Worm (Caenorhabditis elegans): ENCODE results near the gene ampd-1.
A peak's percentile ranks its signal among the peaks of the same experiment; 100 is the strongest.

ampd-1 gene

DNA sequence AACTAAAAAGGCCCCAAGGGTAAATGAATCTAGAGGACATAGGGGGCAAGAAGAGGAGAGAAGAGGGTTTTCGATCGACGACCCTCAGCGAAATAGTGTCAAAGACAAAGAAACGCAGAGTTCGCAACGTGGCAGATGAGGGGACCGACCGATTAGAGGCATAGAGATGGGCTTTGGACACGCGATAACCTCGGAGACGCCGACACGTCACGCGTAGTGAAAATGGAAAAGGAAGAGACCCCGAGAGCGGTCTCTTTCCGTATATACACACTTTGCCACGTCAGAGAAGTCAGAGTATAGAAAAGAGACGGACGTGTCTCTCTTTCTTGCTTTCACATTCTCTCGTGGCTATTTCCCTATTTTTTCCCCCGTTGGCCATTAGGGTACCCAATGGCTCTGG is 21.6 kb upstream of the ampd-1 start (continued):
- TF ChIP-seq F52B5.7 (tag; optimal IDR thresholded peaks at IDR 0.05) (peak; percentile 32), akir-1 (GFP tag; optimal IDR thresholded peaks at IDR 0.05) (no peak), nhr-179 (tag; optimal IDR thresholded peaks at IDR 0.05) (no peak)

- TF ChIP-seq dpff-1 (tag; optimal IDR thresholded peaks at IDR 0.05) (no peak), zfh-2 (GFP tag; conservative IDR thresholded peaks at IDR 0.05) (peak; percentile 70), efl-1 (GFP tag; optimal IDR thresholded peaks at IDR 0.05) (no peak), C06A6.2 (GFP tag; conservative IDR thresholded peaks at IDR 0.05) (peak; percentile 59; the same call in 1 of the 2 replicates), K11D2.4 (GFP tag; IDR thresholded peaks at IDR 0.05) (0 out of 2 replicates have a peak, but pooled peaks have one; percentile 50), T26A5.8 (tag; optimal IDR thresholded peaks at IDR 0.05) (no peak), F37B4.10 (GFP tag; IDR thresholded peaks at IDR 0.05) (no peak), ceh-27 (GFP tag; optimal IDR thresholded peaks at IDR 0.05) (peak; percentile 63), dox-1 (GFP tag; IDR thresholded peaks at IDR 0.05) (peak; percentile 52; the same call in 1 of the 2 replicates), ceh-91 (GFP tag; IDR thresholded peaks at IDR 0.05) (no peak), somi-1 (GFP tag; optimal IDR thresholded peaks at IDR 0.05) (peak; percentile 55), hlh-26 (GFP tag; conservative IDR thresholded peaks at IDR 0.05) (no peak), Y53F4B.3 (GFP tag; IDR thresholded peaks at IDR 0.05) (no peak), D2030.7 (GFP tag; IDR thresholded peaks at IDR 0.05) (no peak), chd-7 (tag; optimal IDR thresholded peaks at IDR 0.05) (peak; percentile 64), sdz-38 (tag; optimal IDR thresholded peaks at IDR 0.05) (no peak), athp-1 (tag; optimal IDR thresholded peaks at IDR 0.05) (no peak), nhr-90 (tag; optimal IDR thresholded peaks at IDR 0.05) (peak; percentile 60), Y53G8AR.9 (GFP tag; conservative IDR thresholded peaks at IDR 0.05) (peak; percentile 57; the same call in 1 of the 2 replicates), sptf-2 (GFP tag; optimal IDR thresholded peaks at IDR 0.05) (no peak), Y56A3A.18 (GFP tag; IDR thresholded peaks at IDR 0.05) (no peak), F55B11.4 (tag; optimal IDR thresholded peaks at IDR 0.05; ENCODE audit: borderline replicate concordance, insufficient read depth) (no peak), F10E7.11 (tag; optimal IDR thresholded peaks at IDR 0.05) (no peak), cebp-2 (GFP tag; IDR thresholded peaks at IDR 0.05) (no peak), B0035.1 (tag; optimal IDR thresholded peaks at IDR 0.05) (no peak), ceh-40 (GFP tag; IDR thresholded peaks at IDR 0.05) (no peak), nhr-179 (tag; optimal IDR thresholded peaks at IDR 0.05) (no peak), ztf-26 (tag; optimal IDR thresholded peaks at IDR 0.05) (peak; percentile 64), rcor-1 (GFP tag; IDR thresholded peaks at IDR 0.05) (peak; percentile 42; the same call in 1 of the 2 replicates), die-1 (tag; optimal IDR thresholded peaks at IDR 0.05) (no peak), nfya-1 (tag; optimal IDR thresholded peaks at IDR 0.05; ENCODE audit: borderline replicate concordance, insufficient read depth) (no peak), Y67H2A.10 (GFP tag; conservative IDR thresholded peaks at IDR 0.05) (no peak), hlh-12 (tag; optimal IDR thresholded peaks at IDR 0.05) (no peak), nhr-120 (GFP tag; IDR thresholded peaks at IDR 0.05) (no peak), unc-130 (GFP tag; optimal IDR thresholded peaks at IDR 0.05) (no peak), hsf-1 (GFP tag; IDR thresholded peaks at IDR 0.05) (no peak), ztf-18 (tag; optimal IDR thresholded peaks at IDR 0.05) (peak; percentile 17), ztf-22 (GFP tag; optimal IDR thresholded peaks at IDR 0.05) (peak; percentile 74), dpl-1 (GFP tag; optimal IDR thresholded peaks at IDR 0.05) (no peak), madf-10 (tag; optimal IDR thresholded peaks at IDR 0.05) (peak; percentile 22), B0019.2 (GFP tag; conservative IDR thresholded peaks at IDR 0.05) (no peak), mcd-1 (GFP tag; IDR thresholded peaks at IDR 0.05) (peak; percentile 50), bed-1 (GFP tag; IDR thresholded peaks at IDR 0.05) (no peak), bed-2 (GFP tag; IDR thresholded peaks at IDR 0.05) (no peak), lin-54 (GFP tag; optimal IDR thresholded peaks at IDR 0.05) (peak; percentile 20), F52B5.7 (tag; optimal IDR thresholded peaks at IDR 0.05) (no peak), lir-1 (GFP tag; conservative IDR thresholded peaks at IDR 0.05) (no peak)
These were observed 20.7 kb upstream of the ampd-1 start for ce11 chrII:5182451-5182850.
